Fruit fly (Drosophila melanogaster): ENCODE results near the gene CG15022.

DNA sequence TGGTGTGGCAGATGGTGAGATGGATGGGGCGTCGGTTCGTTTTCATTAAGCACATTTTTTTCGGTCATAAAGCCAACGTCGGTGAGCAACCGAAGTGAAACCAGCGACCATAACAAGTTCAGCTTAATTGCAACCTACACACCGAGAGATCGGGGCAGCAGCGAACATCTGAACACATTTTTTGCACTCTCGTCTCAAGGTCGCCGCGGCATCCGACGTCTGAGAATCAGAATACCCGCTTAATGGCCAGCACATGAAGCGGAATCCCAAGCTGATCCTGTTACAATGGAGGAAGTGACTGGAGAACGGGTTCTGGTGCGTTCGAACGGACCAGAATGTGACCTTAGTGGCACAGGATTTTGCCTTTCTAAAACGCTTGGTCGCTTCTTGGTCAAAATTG lies 33.5 kb upstream of the CG15022 start:
- TF ChIP-seq CG8478 (optimal IDR thresholded peaks at IDR 0.05) (no peak), psq (optimal IDR thresholded peaks at IDR 0.05) (no peak), EcR (GFP tag; optimal IDR thresholded peaks at IDR 0.05) (no peak), usp (GFP tag; optimal IDR thresholded peaks at IDR 0.05) (no peak), pan (optimal IDR thresholded peaks at IDR 0.05) (no peak)

Measured in whole organism.